Fruit fly (Drosophila melanogaster) whole organism, embryonic: ENCODE measurements around the gene Ube4B.

Experiments
- Atf6 ChIP-seq: fragments of 200-800 bp; sonication (Bioruptor generic); IDR thresholded peaks from 2 replicates; pipeline ENCODE4 v1.3.6; 2022; ENCODE audit warnings: missing biosample characterization, missing genetic modification characterization
- Bteb2 ChIP-seq: fragments of 200-800 bp; sonication (Bioruptor generic); optimal IDR thresholded peaks from 2 replicates; lab custom pipeline; 2016; ENCODE audit warnings: missing biosample characterization, missing genetic modification characterization
- CG13624 ChIP-seq: fragments of 200-800 bp; sonication (Bioruptor generic); optimal IDR thresholded peaks from 2 replicates; lab custom pipeline; 2016; ENCODE audit warnings: missing biosample characterization, missing genetic modification characterization
- CG14050 ChIP-seq: fragments of 200-800 bp; sonication (Bioruptor generic); IDR thresholded peaks from 3 replicates; pipeline ENCODE4 v1.3.6; 2022; ENCODE audit warnings: missing biosample characterization, missing genetic modification characterization
- CG14710 ChIP-seq: fragments of 200-800 bp; sonication (Bioruptor generic); optimal IDR thresholded peaks from 3 replicates; lab custom pipeline; 2019; ENCODE audit warnings: missing biosample characterization, mild to moderate bottlenecking, missing genetic modification characterization, moderate library complexity
- CG1602 ChIP-seq: fragments of 200-800 bp; sonication (Bioruptor generic); optimal IDR thresholded peaks from 3 replicates; lab custom pipeline; 2016; ENCODE audit warnings: missing biosample characterization, missing genetic modification characterization
- CG18476 ChIP-seq: fragments of 200-800 bp; sonication (Bioruptor generic); optimal IDR thresholded peaks from 2 replicates; lab custom pipeline; 2016; ENCODE audit warnings: missing biosample characterization, mild to moderate bottlenecking, missing genetic modification characterization
- CG2120 ChIP-seq: fragments of 200-800 bp; sonication (Bioruptor generic); optimal IDR thresholded peaks from 3 replicates; lab custom pipeline; 2016; ENCODE audit warnings: missing biosample characterization, missing genetic modification characterization
- CG31224 ChIP-seq: fragments of 200-800 bp; sonication (Bioruptor generic); IDR thresholded peaks from 2 replicates; pipeline ENCODE4 v1.3.6; 2022; ENCODE audit warnings: missing biosample characterization, missing genetic modification characterization
- CG32532 ChIP-seq: fragments of 200-800 bp; sonication (Bioruptor generic); IDR thresholded peaks from 2 replicates; pipeline ENCODE4 v1.3.6; 2022; ENCODE audit warnings: missing biosample characterization, missing genetic modification characterization
- CG3281 ChIP-seq: fragments of 200-800 bp; sonication (Bioruptor generic); optimal IDR thresholded peaks from 3 replicates; lab custom pipeline; 2017; ENCODE audit warnings: missing biosample characterization, mild to moderate bottlenecking, missing genetic modification characterization
- CG6765 ChIP-seq: fragments of 200-800 bp; sonication (Bioruptor generic); optimal IDR thresholded peaks from 3 replicates; lab custom pipeline; 2017; ENCODE audit warnings: missing biosample characterization, mild to moderate bottlenecking, missing genetic modification characterization
- CG6791 ChIP-seq: fragments of 200-800 bp; sonication (Bioruptor generic); IDR thresholded peaks from 3 replicates; pipeline ENCODE4 v1.3.6; 2022; ENCODE audit warnings: missing biosample characterization, missing genetic modification characterization; ENCODE audit not compliant: partially characterized antibody
- CG8765 ChIP-seq: fragments of 200-800 bp; sonication (Bioruptor generic); IDR thresholded peaks from 2 replicates; pipeline ENCODE4 v1.3.6; 2022; ENCODE audit warnings: missing biosample characterization, missing genetic modification characterization
- CTCF ChIP-seq: fragments of 200-800 bp; sonication (Bioruptor generic); optimal IDR thresholded peaks from 2 replicates; lab custom pipeline; 2017; ENCODE audit warnings: missing biosample characterization, mild to moderate bottlenecking, missing genetic modification characterization, moderate library complexity
- D ChIP-seq, 2 experiments: fragments of 200-800 bp in 1 of 2; fragments of >200 bp in 1 of 2; sonication (Bioruptor generic) in 1 of 2; optimal IDR thresholded peaks; 2 replicates in 1 of 2; 3 replicates in 1 of 2; lab custom pipeline; 2017; ENCODE audit warnings: mild to moderate bottlenecking in 1 of 2, missing biosample characterization in 1 of 2, missing genetic modification characterization in 1 of 2, missing genetic modification reagents in 1 of 2
- Dad ChIP-seq: fragments of 200-800 bp; sonication (Bioruptor generic); optimal IDR thresholded peaks from 3 replicates; lab custom pipeline; 2016; ENCODE audit warnings: missing biosample characterization, missing genetic modification characterization
- Drgx ChIP-seq: fragments of 200-800 bp; sonication (Bioruptor generic); IDR thresholded peaks from 2 replicates; pipeline ENCODE4 v1.3.6; 2022; ENCODE audit warnings: missing biosample characterization, missing genetic modification characterization
- E2f2 ChIP-seq: fragments of 200-800 bp; sonication (Bioruptor generic); IDR thresholded peaks from 2 replicates; pipeline ENCODE4 v1.3.6; 2022; ENCODE audit warnings: missing biosample characterization, missing genetic modification characterization
- Fer1 ChIP-seq: fragments of 200-800 bp; sonication (Bioruptor generic); optimal IDR thresholded peaks from 2 replicates; lab custom pipeline; 2017; ENCODE audit warnings: missing biosample characterization, mild to moderate bottlenecking, missing genetic modification characterization
- GATAe ChIP-seq: fragments of 200-800 bp; sonication (Bioruptor generic); conservative IDR thresholded peaks from 2 replicates; pipeline ENCODE4 v1.3.6; 2022; ENCODE audit warnings: missing biosample characterization, missing genetic modification characterization
- Hey ChIP-seq: fragments of 200-800 bp; sonication (Bioruptor generic); optimal IDR thresholded peaks from 3 replicates; lab custom pipeline; 2018; ENCODE audit warnings: missing biosample characterization, mild to moderate bottlenecking, missing genetic modification characterization
- Max ChIP-seq: fragments of 200-800 bp; sonication (Bioruptor generic); optimal IDR thresholded peaks from 2 replicates; lab custom pipeline; 2016; ENCODE audit warnings: missing biosample characterization, mild to moderate bottlenecking, missing genetic modification characterization
- Med ChIP-seq: fragments of 200-800 bp; sonication (Bioruptor generic); peaks from one replicate; lab custom pipeline; 2016; ENCODE audit warnings: missing biosample characterization, missing genetic modification characterization, mild to moderate bottlenecking, inconsistent platforms, moderate library complexity
- Neu2 ChIP-seq: fragments of 200-800 bp; sonication (Bioruptor generic); optimal IDR thresholded peaks from 3 replicates; lab custom pipeline; 2016; ENCODE audit warnings: missing biosample characterization, missing genetic modification characterization, borderline replicate concordance
- Oaz ChIP-seq: fragments of 200-800 bp; sonication (Bioruptor generic); IDR thresholded peaks from 2 replicates; pipeline ENCODE4 v1.3.6; 2022; ENCODE audit warnings: missing biosample characterization, missing genetic modification characterization
- Oli ChIP-seq: fragments of 200-800 bp; sonication (Bioruptor generic); optimal IDR thresholded peaks from 2 replicates; lab custom pipeline; 2018; ENCODE audit warnings: missing biosample characterization, mild to moderate bottlenecking, missing genetic modification characterization, moderate library complexity
- Poxn ChIP-seq: fragments of 200-800 bp; sonication (Bioruptor generic); IDR thresholded peaks from 2 replicates; pipeline ENCODE4 v1.3.6; 2022; ENCODE audit warnings: missing biosample characterization, missing genetic modification characterization
- Scr ChIP-seq: fragments of 200-800 bp; sonication (Bioruptor generic); IDR thresholded peaks from 2 replicates; pipeline ENCODE4 v1.3.6; 2022; ENCODE audit warnings: missing biosample characterization, missing genetic modification characterization; ENCODE audit not compliant: partially characterized antibody
- YL-1 ChIP-seq: fragments of 200-800 bp; sonication (Bioruptor generic); optimal IDR thresholded peaks from 3 replicates; lab custom pipeline; 2017; ENCODE audit warnings: missing biosample characterization, mild to moderate bottlenecking, missing genetic modification characterization
- ash1 ChIP-seq: fragments of 200-800 bp; sonication (Bioruptor generic); optimal IDR thresholded peaks from 2 replicates; lab custom pipeline; 2018; ENCODE audit warnings: missing biosample characterization, mild to moderate bottlenecking, missing genetic modification characterization
- bbx ChIP-seq: fragments of 200-800 bp; sonication (Bioruptor generic); IDR thresholded peaks from 2 replicates; pipeline ENCODE4 v1.3.6; 2022; ENCODE audit warnings: missing biosample characterization, missing genetic modification characterization; ENCODE audit not compliant: partially characterized antibody
- chinmo ChIP-seq: fragments of 200-800 bp; sonication (Bioruptor generic); IDR thresholded peaks from 4 replicates; pipeline ENCODE4 v1.3.6; 2022; ENCODE audit warnings: missing biosample characterization, missing genetic modification characterization; ENCODE audit not compliant: partially characterized antibody
- dmrt11E ChIP-seq: fragments of 200-800 bp; sonication (Bioruptor generic); optimal IDR thresholded peaks from 3 replicates; lab custom pipeline; 2018; ENCODE audit warnings: missing biosample characterization, mild to moderate bottlenecking, missing genetic modification characterization, moderate library complexity
- emc ChIP-seq: fragments of 200-800 bp; sonication (Bioruptor generic); optimal IDR thresholded peaks from 2 replicates; lab custom pipeline; 2016; ENCODE audit warnings: missing biosample characterization, missing genetic modification characterization
- ems ChIP-seq: fragments of 200-800 bp; sonication (Bioruptor generic); optimal IDR thresholded peaks from 3 replicates; lab custom pipeline; 2016; ENCODE audit warnings: missing biosample characterization, missing genetic modification characterization
- ewg ChIP-seq: fragments of 200-800 bp; sonication (Bioruptor generic); optimal IDR thresholded peaks from 3 replicates; lab custom pipeline; 2017; ENCODE audit warnings: mild to moderate bottlenecking, missing biosample characterization, missing genetic modification reagents, missing genetic modification characterization
- eyg ChIP-seq: fragments of 200-800 bp; sonication (Bioruptor generic); optimal IDR thresholded peaks from 3 replicates; lab custom pipeline; 2016; ENCODE audit warnings: missing biosample characterization, missing genetic modification characterization
- fu2 ChIP-seq: fragments of 200-800 bp; sonication (Bioruptor generic); optimal IDR thresholded peaks from 2 replicates; lab custom pipeline; 2016; ENCODE audit warnings: missing biosample characterization, missing genetic modification characterization
- gce ChIP-seq: fragments of 200-800 bp; sonication (Bioruptor generic); IDR thresholded peaks from 3 replicates; pipeline ENCODE4 v1.3.6; 2022; ENCODE audit warnings: missing biosample characterization, missing genetic modification characterization
- gcm ChIP-seq: fragments of 200-800 bp; sonication (Bioruptor generic); optimal IDR thresholded peaks from 2 replicates; lab custom pipeline; 2019; ENCODE audit warnings: missing biosample characterization, mild to moderate bottlenecking, missing genetic modification characterization, moderate library complexity
- grn ChIP-seq: fragments of 200-800 bp; sonication (Bioruptor generic); optimal IDR thresholded peaks from 3 replicates; lab custom pipeline; 2017; ENCODE audit warnings: missing biosample characterization, missing genetic modification characterization
- jing ChIP-seq: fragments of 200-800 bp; sonication (Bioruptor generic); optimal IDR thresholded peaks from 2 replicates; lab custom pipeline; 2018; ENCODE audit warnings: missing biosample characterization, mild to moderate bottlenecking, missing genetic modification characterization
- phol ChIP-seq: fragments of 200-800 bp; sonication (Bioruptor generic); optimal IDR thresholded peaks from 3 replicates; lab custom pipeline; 2018; ENCODE audit warnings: missing biosample characterization, mild to moderate bottlenecking, missing genetic modification characterization, moderate library complexity
- prd ChIP-seq, 3 experiments: fragments of >200 bp in 2 of 3; fragments of 200-800 bp in 1 of 3; sonication (Bioruptor generic) in 1 of 3; optimal IDR thresholded peaks in 2 of 3; IDR thresholded peaks in 1 of 3; 2 replicates in 2 of 3; 3 replicates in 1 of 3; pipeline versions ENCODE4 v1.3.6 to Lab custom; 2017 to 2022; ENCODE audit warnings: missing biosample characterization in 1 of 3, missing genetic modification characterization in 1 of 3
- schlank ChIP-seq: fragments of 200-800 bp; sonication (Bioruptor generic); optimal IDR thresholded peaks from 2 replicates; lab custom pipeline; 2018; ENCODE audit warnings: missing biosample characterization, mild to moderate bottlenecking, missing genetic modification characterization
- sqz ChIP-seq: fragments of 200-800 bp; sonication (Bioruptor generic); optimal IDR thresholded peaks from 3 replicates; lab custom pipeline; 2018; ENCODE audit warnings: missing biosample characterization, mild to moderate bottlenecking, missing genetic modification characterization
- stc ChIP-seq: fragments of 200-800 bp; sonication (Bioruptor generic); IDR thresholded peaks from 2 replicates; pipeline ENCODE4 v1.3.6; 2022; ENCODE audit warnings: missing biosample characterization, missing genetic modification characterization
- stwl ChIP-seq: fragments of 200-800 bp; sonication (Bioruptor generic); optimal IDR thresholded peaks from 3 replicates; lab custom pipeline; 2018; ENCODE audit warnings: missing biosample characterization, mild to moderate bottlenecking, missing genetic modification characterization, moderate library complexity

The Ube4B gene

DNA sequence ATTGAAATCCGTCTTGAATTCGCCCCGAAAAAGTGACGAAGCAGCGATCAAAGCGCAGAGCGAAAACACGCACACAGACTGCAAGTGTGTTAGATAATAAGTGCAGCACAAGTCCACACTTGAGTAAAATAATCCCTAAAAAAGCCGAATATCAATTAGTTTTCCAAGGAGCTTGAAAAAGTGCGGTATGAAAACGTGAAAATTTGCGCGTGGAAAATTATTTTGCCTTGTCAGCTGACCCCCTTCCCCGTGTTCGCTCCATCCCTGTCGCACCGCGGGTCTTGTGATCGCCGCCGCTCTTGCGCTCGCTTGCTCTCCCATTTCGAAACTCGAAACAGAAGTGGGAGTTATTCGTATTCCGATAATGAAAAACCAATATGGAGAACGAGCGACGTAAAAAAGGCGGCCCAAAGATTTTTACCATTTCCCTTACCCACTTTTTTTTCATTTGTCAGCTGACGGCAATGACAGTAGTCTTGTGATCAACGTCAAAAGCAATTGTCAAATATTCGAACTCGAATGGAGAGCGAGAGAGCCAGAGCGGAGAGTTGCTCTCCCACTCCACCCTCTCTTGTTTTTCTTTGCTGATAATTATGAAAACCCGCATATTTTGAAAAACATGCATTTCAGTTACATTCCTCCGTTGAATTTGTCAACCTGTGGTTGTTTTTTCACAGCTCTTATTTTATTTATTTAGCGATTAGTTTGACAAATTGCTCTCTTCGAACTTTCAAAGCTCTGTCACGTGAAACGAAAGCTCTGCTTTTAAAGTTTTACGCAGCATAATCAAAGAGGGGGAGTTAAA, 44.5 kb downstream of the Ube4B start (continued):
- peak; percentile 30; the same call in 1 of the 2 replicates for TF ChIP-seq CG32532 (GFP tag; lab: Robert Waterston, UW)
- no peak for TF ChIP-seq Fer1 (GFP tag; lab: Kevin White, UChicago)
- peak; percentile 20 for TF ChIP-seq YL-1 (GFP tag; lab: Kevin White, UChicago)
- TF ChIP-seq CG8765 (GFP tag; lab: Robert Waterston, UW), result no peak
- TF ChIP-seq CTCF (GFP tag; lab: Kevin White, UChicago), result no peak
- TF ChIP-seq chinmo (GFP tag; lab: Robert Waterston, UW), result no peak
- TF ChIP-seq stc (GFP tag; lab: Robert Waterston, UW), result no peak
- peak; percentile 29; the same call in 1 of the 2 replicates for TF ChIP-seq Drgx
- TF ChIP-seq CG3281 (GFP tag; lab: Kevin White, UChicago), result no peak
- no peak for TF ChIP-seq gce (GFP tag; lab: Robert Waterston, UW)
- TF ChIP-seq Poxn (GFP tag; lab: Robert Waterston, UW), result no peak
- no peak for TF ChIP-seq Oli (tag; lab: Kevin White, UChicago)
- no peak for TF ChIP-seq grn
- TF ChIP-seq CG6765 (GFP tag; lab: Kevin White, UChicago), result no peak
- TF ChIP-seq Bteb2 (GFP tag; lab: Kevin White, UChicago), result no peak
- TF ChIP-seq CG6791 (GFP tag; lab: Robert Waterston, UW), result 0 out of 3 replicates have a peak, but pooled peaks have one; percentile 15
- TF ChIP-seq gcm (GFP tag; lab: Kevin White, UChicago), result peak; percentile 76
- TF ChIP-seq CG18476, result no peak
- TF ChIP-seq fu2 (GFP tag; lab: Kevin White, UChicago), result no peak
- no peak for TF ChIP-seq Dad (GFP tag; lab: Kevin White, UChicago)
- TF ChIP-seq Med (GFP tag; lab: Kevin White, UChicago), result peak; percentile 68
- no peak for TF ChIP-seq D (optimal IDR thresholded peaks at IDR 0.05; lab: Kevin White, UChicago)
- TF ChIP-seq D (GFP tag; optimal IDR thresholded peaks at IDR 0.05; lab: Kevin White, UChicago), result no peak
- no peak for TF ChIP-seq CG14050 (GFP tag; lab: Robert Waterston, UW)
- TF ChIP-seq ash1 (GFP tag; lab: Kevin White, UChicago), result no peak
- no peak for TF ChIP-seq GATAe
- no peak for TF ChIP-seq CG14710
- TF ChIP-seq stwl (tag; lab: Kevin White, UChicago), result no peak
- TF ChIP-seq CG2120, result no peak
- TF ChIP-seq ems (GFP tag; lab: Kevin White, UChicago), result no peak
- no peak for TF ChIP-seq CG13624 (GFP tag; lab: Kevin White, UChicago)
- TF ChIP-seq Oaz, result no peak
- TF ChIP-seq eyg, result no peak
- no peak for TF ChIP-seq Hey
- no peak for TF ChIP-seq jing (GFP tag; lab: Kevin White, UChicago)
- TF ChIP-seq Neu2, result no peak
- TF ChIP-seq bbx (GFP tag; lab: Robert Waterston, UW), result no peak
- TF ChIP-seq sqz (GFP tag; lab: Kevin White, UChicago), result peak; percentile 37
- peak; percentile 21; the same call in 1 of the 2 replicates for TF ChIP-seq E2f2
- no peak for TF ChIP-seq Max
- no peak for TF ChIP-seq Scr
- TF ChIP-seq schlank, result no peak
- TF ChIP-seq CG31224 (GFP tag; lab: Robert Waterston, UW), result no peak
- TF ChIP-seq CG1602 (GFP tag; lab: Kevin White, UChicago), result no peak
- TF ChIP-seq ewg (GFP tag; lab: Kevin White, UChicago), result no peak
- TF ChIP-seq Atf6, result no peak
- TF ChIP-seq phol, result peak; percentile 39
- TF ChIP-seq dmrt11E (tag; lab: Kevin White, UChicago), result no peak
- no peak for TF ChIP-seq emc
- no peak for TF ChIP-seq prd (optimal IDR thresholded peaks at IDR 0.05; lab: Kevin White, UChicago)
- TF ChIP-seq prd (GFP tag; IDR thresholded peaks at IDR 0.05; lab: Robert Waterston, UW), result 0 out of 3 replicates have a peak, but pooled peaks have one; percentile 18
